Fruit fly (Drosophila melanogaster) whole organism, adult: ENCODE measurements around the gene comm3.

Experiments used
- CG12768 ChIP-seq: fragments of 200-800 bp; sonication (Bioruptor generic); optimal IDR thresholded peaks from 2 replicates; lab custom pipeline; 2017; ENCODE audit warnings: missing biosample characterization, missing genetic modification characterization, mild to moderate bottlenecking, moderate library complexity, missing genetic modification reagents
- Mnt ChIP-seq: fragments of 200-800 bp; sonication (Bioruptor generic); optimal IDR thresholded peaks from 2 replicates; lab custom pipeline; 2016; ENCODE audit warnings: missing biosample characterization, mild to moderate bottlenecking, missing genetic modification characterization
- bab1 ChIP-seq: fragments of 200-800 bp; sonication (Bioruptor generic); optimal IDR thresholded peaks from 3 replicates; lab custom pipeline; 2019; ENCODE audit warnings: missing biosample characterization, mild to moderate bottlenecking, missing genetic modification characterization, moderate library complexity
- ovo ChIP-seq: fragments of 200-800 bp; sonication (Bioruptor generic); optimal IDR thresholded peaks from 2 replicates; lab custom pipeline; 2016; ENCODE audit warnings: missing biosample characterization, missing genetic modification characterization

dm6 chr3L:15594093-15594653, 53.4 kb downstream of the comm3 start:
- TF ChIP-seq ovo (no peak), CG12768 (GFP tag; lab: Kevin White, UChicago) (peak; percentile 4), bab1 (GFP tag; lab: Kevin White, UChicago) (no peak), Mnt (no peak)
